Fruit fly (Drosophila melanogaster): ENCODE data around the gene Hsc20.

Gene Hsc20

DNA sequence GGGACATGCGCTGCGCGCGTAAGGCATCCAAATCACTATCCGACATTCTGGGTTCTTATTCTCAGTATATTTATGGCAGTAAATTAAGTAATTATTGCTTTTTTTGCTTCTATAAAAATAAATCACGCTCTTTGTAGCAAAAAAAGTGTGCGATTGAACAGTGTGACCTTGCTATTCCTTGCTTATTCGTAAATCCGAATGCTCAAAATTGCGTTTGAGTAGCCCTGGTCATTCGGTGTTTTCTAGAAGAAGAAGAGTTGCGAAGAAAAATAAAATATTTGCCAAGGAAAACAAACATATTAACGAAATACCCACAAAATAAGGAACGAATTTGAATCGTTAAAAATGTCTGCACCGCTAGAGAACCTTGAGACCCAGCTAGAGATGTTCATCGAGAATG, 1.1 kb upstream of the Hsc20 start, which contains the start of the genes PDCD-5 and MED10:
TSS of gene PDCD-5 (minus strand) at position 182 of the 400 bp plus-strand sequence.
TSS of gene MED10 (plus strand) at position 228 of the 400 bp plus-strand sequence.
- TF ChIP-seq Hr78 (GFP tag; optimal IDR thresholded peaks at IDR 0.05) (no peak), h (GFP tag; optimal IDR thresholded peaks at IDR 0.05) (no peak), brk (GFP tag; optimal IDR thresholded peaks at IDR 0.05) (no peak), rgr (GFP tag; optimal IDR thresholded peaks at IDR 0.05) (peak; percentile 12), Myc (optimal IDR thresholded peaks at IDR 0.05) (peak; percentile 29), Jra (GFP tag; optimal IDR thresholded peaks at IDR 0.05) (no peak), HLH106 (tag; optimal IDR thresholded peaks at IDR 0.05) (peak; percentile 39), foxo (GFP tag; optimal IDR thresholded peaks at IDR 0.05) (no peak), Rel (GFP tag; optimal IDR thresholded peaks at IDR 0.05) (no peak), Rel (tag; optimal IDR thresholded peaks at IDR 0.05) (peak; percentile 65), Dif (GFP tag; optimal IDR thresholded peaks at IDR 0.05; ENCODE audit: partially characterized antibody) (peak; percentile 0), Hr83 (GFP tag; optimal IDR thresholded peaks at IDR 0.05; ENCODE audit: poor library complexity, severe bottlenecking) (peak; percentile 30), OdsH (GFP tag; optimal IDR thresholded peaks at IDR 0.05) (peak; percentile 3), sv (GFP tag; optimal IDR thresholded peaks at IDR 0.05) (no peak), Sp1 (GFP tag; optimal IDR thresholded peaks at IDR 0.05) (peak; percentile 39), dmrt93B (GFP tag; optimal IDR thresholded peaks at IDR 0.05) (no peak), fru (GFP tag; optimal IDR thresholded peaks at IDR 0.05) (no peak), tai (GFP tag; optimal IDR thresholded peaks at IDR 0.05) (no peak)

DNA sequence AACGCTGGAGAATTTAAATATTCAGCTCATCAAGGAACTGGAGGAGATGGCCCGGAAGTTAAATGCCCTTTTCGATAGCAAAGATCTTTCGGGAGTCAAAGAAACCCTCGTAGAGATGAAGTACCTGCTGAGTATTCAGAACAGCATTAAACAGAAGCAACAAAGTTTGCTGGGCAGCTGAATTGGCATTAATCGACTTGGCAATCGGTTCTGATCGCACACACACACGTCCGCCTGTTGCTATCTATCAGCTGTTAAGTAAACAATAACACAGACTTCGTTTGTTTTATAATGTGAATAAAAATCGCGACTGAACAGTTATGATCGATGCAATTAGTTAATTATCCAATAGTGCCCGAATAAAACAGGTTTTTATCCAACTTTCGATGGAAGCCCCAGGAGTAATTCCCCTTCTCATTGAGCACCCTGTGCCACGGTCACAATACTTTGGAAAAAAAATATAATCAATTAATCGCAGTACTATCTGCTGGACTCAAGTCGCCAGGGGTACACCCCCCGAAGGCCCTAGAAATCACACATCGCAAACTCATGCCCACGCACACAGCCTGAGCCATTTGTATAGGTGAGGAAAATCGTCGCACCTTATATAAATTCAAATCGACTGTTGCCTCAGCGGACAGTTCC, 1.0 kb downstream of the Hsc20 start:
- TF ChIP-seq Rel (GFP tag; optimal IDR thresholded peaks at IDR 0.05) (no peak), Rel (tag; optimal IDR thresholded peaks at IDR 0.05) (peak; percentile 96), h (GFP tag; optimal IDR thresholded peaks at IDR 0.05) (peak; percentile 32), rgr (GFP tag; optimal IDR thresholded peaks at IDR 0.05) (peak; percentile 21), fru (GFP tag; optimal IDR thresholded peaks at IDR 0.05) (no peak)

DNA sequence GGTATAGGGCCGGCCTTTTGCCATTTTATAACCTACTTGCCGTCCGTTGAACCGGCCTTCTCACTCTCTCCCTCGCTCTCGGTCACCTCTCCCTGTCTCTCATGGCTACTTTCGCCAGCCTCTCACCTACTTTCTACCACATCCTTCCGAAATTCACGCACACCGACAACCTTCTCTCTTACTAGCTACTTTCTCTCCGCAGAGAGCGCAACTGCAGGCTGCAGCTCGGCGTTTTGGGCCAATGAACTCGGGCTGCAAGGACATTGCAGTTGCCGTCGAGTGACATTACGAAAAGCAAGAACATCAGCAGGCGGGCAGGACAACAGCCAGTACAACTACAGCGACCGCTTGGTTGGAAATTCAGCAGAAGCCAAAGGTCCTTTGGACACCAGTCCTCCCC, 8.4 kb downstream of the Hsc20 start:
- no peak for TF ChIP-seq Sp1 (GFP tag; optimal IDR thresholded peaks at IDR 0.05)
- TF ChIP-seq foxo (GFP tag; optimal IDR thresholded peaks at IDR 0.05) = no peak
- no peak for TF ChIP-seq Mio (GFP tag; optimal IDR thresholded peaks at IDR 0.05)
- no peak for TF ChIP-seq HLH106 (tag; optimal IDR thresholded peaks at IDR 0.05)
- no peak for TF ChIP-seq usp (GFP tag; optimal IDR thresholded peaks at IDR 0.05)
- TF ChIP-seq CG9705 (GFP tag; optimal IDR thresholded peaks at IDR 0.05) = no peak
- TF ChIP-seq lola (GFP tag; optimal IDR thresholded peaks at IDR 0.05) = no peak
- no peak for TF ChIP-seq sv (GFP tag; optimal IDR thresholded peaks at IDR 0.05)
- no peak for TF ChIP-seq Vsx2 (GFP tag; optimal IDR thresholded peaks at IDR 0.05; ENCODE audit: partially characterized antibody)
- no peak for TF ChIP-seq br (GFP tag; optimal IDR thresholded peaks at IDR 0.05)
- TF ChIP-seq dl (GFP tag; optimal IDR thresholded peaks at IDR 0.05; ENCODE audit: insufficient read depth in 1 of 2, partially characterized antibody in 2 of 2) = no peak

DNA sequence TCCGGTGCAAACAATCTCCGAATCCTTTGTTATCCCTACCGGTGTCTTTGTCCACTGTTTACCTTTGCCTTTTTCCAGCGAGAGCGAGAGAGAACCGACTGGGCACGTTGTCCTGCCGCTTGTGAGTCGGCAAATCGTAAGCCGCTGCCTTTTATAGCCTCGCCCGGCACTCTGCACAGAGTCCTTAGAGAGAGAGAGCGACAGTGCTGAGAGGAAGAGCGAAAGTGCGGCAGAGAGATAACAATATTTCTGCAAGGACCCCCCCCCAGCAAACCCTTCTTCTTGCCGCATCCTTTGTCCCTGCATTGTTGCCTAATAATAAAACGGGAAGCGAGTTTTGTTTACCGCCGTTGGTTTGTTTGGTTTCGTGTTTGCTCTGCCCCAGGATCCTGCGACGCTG, 19.3 kb downstream of the Hsc20 start, which contains the start of gene CG13055:
TSS of gene CG13055 (minus strand) at position 101 of the 400 bp plus-strand sequence.
- TF ChIP-seq sage (GFP tag; optimal IDR thresholded peaks at IDR 0.05) = no peak
- no peak for TF ChIP-seq CG9705 (GFP tag; optimal IDR thresholded peaks at IDR 0.05)
- no peak for TF ChIP-seq Sp1 (GFP tag; optimal IDR thresholded peaks at IDR 0.05)
- no peak for TF ChIP-seq Dfd (GFP tag; optimal IDR thresholded peaks at IDR 0.05)
- no peak for TF ChIP-seq CrebA (GFP tag; optimal IDR thresholded peaks at IDR 0.05; ENCODE audit: borderline replicate concordance)

DNA sequence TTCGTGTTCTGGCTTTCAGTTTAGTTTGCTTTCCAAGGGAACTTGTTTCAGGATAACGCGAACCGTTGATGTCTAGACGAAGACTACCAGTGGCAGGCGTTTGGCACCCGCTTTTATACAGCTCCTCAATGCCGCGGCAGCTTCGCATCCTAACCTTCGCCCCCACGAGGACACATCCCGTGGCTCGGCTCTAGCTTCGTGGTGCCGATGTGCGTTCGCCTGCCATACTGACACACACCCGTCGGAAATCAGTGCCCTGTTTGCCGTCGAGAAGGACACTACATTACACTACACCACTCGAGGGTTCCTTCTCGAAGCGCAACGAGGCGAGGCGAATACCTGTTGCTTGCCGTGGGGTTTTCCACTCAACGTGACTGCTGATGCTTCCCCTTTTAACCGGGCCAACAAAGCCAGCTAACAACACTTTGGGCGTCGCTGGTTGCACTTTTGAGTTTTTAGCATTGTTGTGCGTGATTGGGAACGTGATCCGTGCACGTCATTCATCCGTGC, 24.2 kb downstream of the Hsc20 start, which contains the start of gene CG13054:
TSS of gene CG13054 (minus strand) at position 74 of the 510 bp plus-strand sequence.
- TF ChIP-seq Vsx2 (GFP tag; optimal IDR thresholded peaks at IDR 0.05; ENCODE audit: partially characterized antibody) (no peak), Hr83 (GFP tag; optimal IDR thresholded peaks at IDR 0.05; ENCODE audit: poor library complexity, severe bottlenecking) (no peak), tai (GFP tag; optimal IDR thresholded peaks at IDR 0.05) (no peak), Hr78 (GFP tag; optimal IDR thresholded peaks at IDR 0.05) (no peak), dmrt93B (GFP tag; optimal IDR thresholded peaks at IDR 0.05) (no peak)
